Worm (Caenorhabditis elegans): ENCODE results near the gene srz-48.

The srz-48 gene

DNA sequence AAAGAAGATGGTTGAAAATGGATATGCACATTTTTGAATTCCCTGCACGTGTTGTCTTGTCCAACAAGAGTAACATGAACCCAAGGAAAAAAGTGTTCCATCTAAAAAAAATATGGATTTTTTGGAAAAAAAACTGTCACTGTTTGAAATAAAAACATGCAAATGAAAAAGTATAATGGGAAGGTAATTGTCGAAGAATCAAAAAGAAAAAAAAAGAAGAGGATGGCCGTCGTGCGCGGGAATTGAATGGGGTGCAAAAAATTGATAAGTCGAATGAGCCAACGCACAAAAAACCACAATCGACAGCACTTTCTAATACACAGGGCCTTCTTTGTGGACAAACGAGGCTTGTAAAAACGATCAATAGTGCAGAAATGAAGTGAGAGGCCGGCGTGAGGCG lies 33.8 kb upstream of the srz-48 start, which contains the start of gene fbxa-102:
Gene fbxa-102 (minus strand): TSS at position 101 of the 400 bp plus-strand sequence.
- no peak for TF ChIP-seq nhr-25 (tag; optimal IDR thresholded peaks at IDR 0.05)
- TF ChIP-seq skn-1 (tag; optimal IDR thresholded peaks at IDR 0.05), result no peak
- TF ChIP-seq egl-5 (tag; optimal IDR thresholded peaks at IDR 0.05), result no peak
- TF ChIP-seq mdl-1 (tag; optimal IDR thresholded peaks at IDR 0.05), result no peak
- no peak for TF ChIP-seq ceh-82 (tag; optimal IDR thresholded peaks at IDR 0.05)
- no peak for TF ChIP-seq ztf-4 (tag; optimal IDR thresholded peaks at IDR 0.05)
- TF ChIP-seq pha-4 (tag; optimal IDR thresholded peaks at IDR 0.05), result no peak
- no peak for TF ChIP-seq ceh-9 (tag; optimal IDR thresholded peaks at IDR 0.05)
- no peak for TF ChIP-seq elt-3 (tag; optimal IDR thresholded peaks at IDR 0.05)
- TF ChIP-seq ama-1 (optimal IDR thresholded peaks at IDR 0.05), result no peak
- TF ChIP-seq egl-27 (tag; optimal IDR thresholded peaks at IDR 0.05), result no peak
- no peak for TF ChIP-seq unc-62 (GFP tag; optimal IDR thresholded peaks at IDR 0.05)
- no peak for TF ChIP-seq elt-1 (tag; optimal IDR thresholded peaks at IDR 0.05)
- no peak for TF ChIP-seq nhr-28 (tag; optimal IDR thresholded peaks at IDR 0.05)
- TF ChIP-seq nfya-1 (tag; optimal IDR thresholded peaks at IDR 0.05; ENCODE audit: insufficient read depth), result no peak
- TF ChIP-seq zag-1 (tag; optimal IDR thresholded peaks at IDR 0.05), result no peak

- TF ChIP-seq R02D3.7 (tag; optimal IDR thresholded peaks at IDR 0.05) (no peak), pha-4 (tag; optimal IDR thresholded peaks at IDR 0.05) (no peak), lin-39 (tag; optimal IDR thresholded peaks at IDR 0.05) (no peak), ceh-28 (tag; optimal IDR thresholded peaks at IDR 0.05) (no peak), nhr-25 (tag; optimal IDR thresholded peaks at IDR 0.05) (no peak), mml-1 (tag; optimal IDR thresholded peaks at IDR 0.05) (no peak), aly-2 (tag; optimal IDR thresholded peaks at IDR 0.05) (no peak), nhr-43 (tag; optimal IDR thresholded peaks at IDR 0.05; ENCODE audit: poor library complexity, severe bottlenecking) (no peak), jun-1 (tag; optimal IDR thresholded peaks at IDR 0.05) (no peak), elt-1 (tag; optimal IDR thresholded peaks at IDR 0.05) (no peak), ztf-11 (tag; optimal IDR thresholded peaks at IDR 0.05) (no peak), sea-2 (GFP tag; optimal IDR thresholded peaks at IDR 0.05) (no peak)
Observed at ce11 chrV:17486034-17486433, 26.1 kb upstream of the srz-48 start, which contains the start of gene scl-24. Gene scl-24, plus strand, starts transcription at chrV:17486334.

ce11 chrV:17485078-17485477 lies 25.1 kb upstream of the srz-48 start, which contains the start of gene srh-111:
Gene srh-111, minus strand, starts transcription at chrV:17485178.
- TF ChIP-seq fkh-2 (tag; optimal IDR thresholded peaks at IDR 0.05), result no peak
- TF ChIP-seq lin-15B (tag; optimal IDR thresholded peaks at IDR 0.05), result no peak
- no peak for TF ChIP-seq elt-3 (tag; optimal IDR thresholded peaks at IDR 0.05)
- TF ChIP-seq sea-2 (GFP tag; optimal IDR thresholded peaks at IDR 0.05), result no peak
- TF ChIP-seq ceh-82 (tag; optimal IDR thresholded peaks at IDR 0.05), result no peak
- no peak for TF ChIP-seq nhr-43 (tag; optimal IDR thresholded peaks at IDR 0.05; ENCODE audit: poor library complexity, severe bottlenecking)
- TF ChIP-seq ZK546.5 (tag; optimal IDR thresholded peaks at IDR 0.05), result no peak
- TF ChIP-seq skn-1 (tag; optimal IDR thresholded peaks at IDR 0.05), result no peak
- no peak for TF ChIP-seq mml-1 (tag; optimal IDR thresholded peaks at IDR 0.05)
- no peak for TF ChIP-seq pqm-1 (tag; optimal IDR thresholded peaks at IDR 0.05)
- TF ChIP-seq nhr-23 (tag; optimal IDR thresholded peaks at IDR 0.05), result no peak
- TF ChIP-seq unc-39 (tag; optimal IDR thresholded peaks at IDR 0.05), result no peak
- no peak for TF ChIP-seq elt-2 (tag; optimal IDR thresholded peaks at IDR 0.05)

DNA sequence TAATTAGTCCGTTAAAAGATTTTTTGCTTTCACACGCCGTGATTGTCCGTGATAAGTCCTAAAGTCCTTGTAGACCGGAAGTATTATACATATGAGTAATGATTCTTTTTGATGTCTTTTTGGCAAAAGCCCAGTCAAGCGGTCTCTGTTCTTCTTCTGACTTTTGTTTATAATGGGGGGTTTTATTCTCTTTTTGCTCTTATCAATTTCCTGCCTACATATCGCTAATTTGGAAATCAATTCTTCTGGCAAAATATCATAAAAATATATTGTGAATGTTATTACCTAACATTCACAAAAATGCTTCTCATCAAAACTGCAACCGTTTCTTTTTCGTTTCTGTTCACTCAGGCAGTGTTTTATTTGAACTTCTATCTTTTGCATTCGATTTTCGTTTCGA lies 16.5 kb upstream of the srz-48 start, which contains the start of gene srbc-61:
Gene srbc-61 (plus strand): TSS at position 301 of the 400 bp plus-strand sequence.
- TF ChIP-seq nhr-43 (tag; optimal IDR thresholded peaks at IDR 0.05; ENCODE audit: poor library complexity, severe bottlenecking) (no peak), ztf-4 (tag; optimal IDR thresholded peaks at IDR 0.05) (no peak), nhr-11 (tag; optimal IDR thresholded peaks at IDR 0.05) (no peak), egl-27 (tag; optimal IDR thresholded peaks at IDR 0.05) (no peak), lin-15B (tag; optimal IDR thresholded peaks at IDR 0.05) (no peak), ama-1 (optimal IDR thresholded peaks at IDR 0.05) (no peak), tbx-2 (tag; optimal IDR thresholded peaks at IDR 0.05) (no peak), ceh-82 (tag; optimal IDR thresholded peaks at IDR 0.05) (no peak), unc-39 (tag; optimal IDR thresholded peaks at IDR 0.05) (no peak)

ce11 chrV:17473699-17474098 lies 13.7 kb upstream of the srz-48 start, which contains the start of gene srh-123:
Gene srh-123, plus strand, starts transcription at chrV:17473999.
- TF ChIP-seq nhr-237 (tag; optimal IDR thresholded peaks at IDR 0.05), result no peak
- no peak for TF ChIP-seq ceh-16 (tag; optimal IDR thresholded peaks at IDR 0.05)
- TF ChIP-seq zag-1 (tag; optimal IDR thresholded peaks at IDR 0.05), result no peak
- no peak for TF ChIP-seq elt-1 (tag; optimal IDR thresholded peaks at IDR 0.05)
- TF ChIP-seq nhr-67 (tag; optimal IDR thresholded peaks at IDR 0.05), result no peak
- TF ChIP-seq eor-1 (tag; optimal IDR thresholded peaks at IDR 0.05), result no peak
- no peak for TF ChIP-seq nhr-11 (tag; optimal IDR thresholded peaks at IDR 0.05)
- TF ChIP-seq nhr-77 (tag; optimal IDR thresholded peaks at IDR 0.05), result no peak
- TF ChIP-seq pha-4 (tag; optimal IDR thresholded peaks at IDR 0.05), result no peak
- no peak for TF ChIP-seq sea-2 (GFP tag; optimal IDR thresholded peaks at IDR 0.05)
- TF ChIP-seq elt-3 (tag; optimal IDR thresholded peaks at IDR 0.05), result no peak
- no peak for TF ChIP-seq aly-2 (tag; optimal IDR thresholded peaks at IDR 0.05)
- no peak for TF ChIP-seq nhr-43 (tag; optimal IDR thresholded peaks at IDR 0.05; ENCODE audit: poor library complexity, severe bottlenecking)
- TF ChIP-seq ztf-4 (tag; optimal IDR thresholded peaks at IDR 0.05), result no peak
- no peak for TF ChIP-seq jun-1 (tag; optimal IDR thresholded peaks at IDR 0.05)
- no peak for TF ChIP-seq mdl-1 (tag; optimal IDR thresholded peaks at IDR 0.05)
- no peak for TF ChIP-seq fkh-2 (tag; optimal IDR thresholded peaks at IDR 0.05)
- no peak for TF ChIP-seq elt-2 (tag; optimal IDR thresholded peaks at IDR 0.05)

Measured in whole organism, L3 larva.